Fruit fly (Drosophila melanogaster): ENCODE results near the gene emb.

Gene emb

DNA sequence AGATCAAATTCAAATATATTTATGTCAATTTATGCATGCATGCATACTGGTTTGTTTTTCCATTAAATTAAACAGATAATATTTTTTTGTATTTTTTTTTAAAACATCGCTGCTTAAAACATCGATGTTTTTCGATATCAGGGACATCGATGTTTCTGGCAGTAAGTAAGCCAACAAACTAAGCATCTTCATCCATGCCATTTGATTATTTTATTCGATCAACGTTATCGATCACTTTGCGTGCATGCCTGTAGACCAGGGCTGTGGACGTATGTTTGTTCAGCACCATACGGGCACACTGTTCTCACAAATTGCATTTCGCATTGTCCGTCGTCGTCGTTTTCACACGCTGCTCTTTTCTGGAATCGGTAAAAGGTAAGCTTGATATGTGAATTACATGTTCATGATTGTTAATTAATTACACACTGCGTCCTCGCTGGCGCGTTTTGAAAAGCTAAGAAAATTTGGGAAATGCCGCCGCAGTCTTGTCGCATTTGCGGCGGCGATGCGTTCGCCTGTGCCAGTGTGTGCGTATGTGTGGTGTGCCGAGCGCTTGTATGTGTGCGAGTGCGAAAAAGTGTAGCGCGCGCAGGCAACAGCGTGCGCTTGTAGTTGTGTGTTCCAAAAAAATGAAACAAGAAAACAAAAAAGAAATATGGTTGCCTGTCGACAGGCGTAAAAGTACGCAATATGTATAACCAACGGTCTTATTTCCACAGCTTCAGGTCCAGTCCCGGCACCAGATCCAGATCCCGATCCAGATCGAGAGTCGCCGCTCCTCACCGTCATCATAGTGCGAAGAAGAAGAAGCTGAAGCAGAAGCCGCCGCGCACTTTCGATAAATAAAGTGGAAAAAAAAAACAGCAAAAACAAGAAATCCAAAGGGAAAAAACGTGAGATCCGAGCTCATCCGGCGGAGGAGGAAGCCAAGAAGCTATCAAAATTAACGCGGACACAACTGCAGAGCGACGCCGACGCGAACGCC is at the start of gene emb (continued):
- peak; percentile 34 for TF ChIP-seq tin (GFP tag; optimal IDR thresholded peaks at IDR 0.05)
- peak; percentile 97 for TF ChIP-seq pzg (GFP tag; optimal IDR thresholded peaks at IDR 0.05)
- TF ChIP-seq Jarid2 (GFP tag; optimal IDR thresholded peaks at IDR 0.05) = no peak
- no peak for TF ChIP-seq CG1529 (GFP tag; optimal IDR thresholded peaks at IDR 0.05)
- peak; percentile 62 for TF ChIP-seq mam (GFP tag; optimal IDR thresholded peaks at IDR 0.05)
- TF ChIP-seq Dip3 (GFP tag; optimal IDR thresholded peaks at IDR 0.05) = no peak
- TF ChIP-seq sima (GFP tag; optimal IDR thresholded peaks at IDR 0.05) = no peak
- no peak for TF ChIP-seq sug (tag; optimal IDR thresholded peaks at IDR 0.05)
- no peak for TF ChIP-seq CG10321 (GFP tag; IDR thresholded peaks at IDR 0.05)
- TF ChIP-seq Lhr (GFP tag; optimal IDR thresholded peaks at IDR 0.05) = peak; percentile 93
- no peak for TF ChIP-seq CG7745 (tag; optimal IDR thresholded peaks at IDR 0.05)
- TF ChIP-seq grau (tag; optimal IDR thresholded peaks at IDR 0.05) = peak; percentile 49
- peak; percentile 55 for TF ChIP-seq slbo (GFP tag; IDR thresholded peaks at IDR 0.05)
- TF ChIP-seq Side (GFP tag; optimal IDR thresholded peaks at IDR 0.05) = no peak
- no peak for TF ChIP-seq sc (optimal IDR thresholded peaks at IDR 0.05)
- TF ChIP-seq sc (GFP tag; optimal IDR thresholded peaks at IDR 0.05) = no peak
- TF ChIP-seq tup (GFP tag; optimal IDR thresholded peaks at IDR 0.05) = no peak
- no peak for TF ChIP-seq sr (GFP tag; IDR thresholded peaks at IDR 0.05)
- TF ChIP-seq CG10366 (GFP tag; IDR thresholded peaks at IDR 0.05) = peak; percentile 31; the same call in 1 of the 2 replicates
- no peak for TF ChIP-seq CG6683 (GFP tag; optimal IDR thresholded peaks at IDR 0.05)
- TF ChIP-seq crol (GFP tag; IDR thresholded peaks at IDR 0.05) = no peak
- TF ChIP-seq bcd (GFP tag; optimal IDR thresholded peaks at IDR 0.05) = peak; percentile 68
- TF ChIP-seq CG12155 (GFP tag; optimal IDR thresholded peaks at IDR 0.05) = peak; percentile 28
- peak; percentile 42 for TF ChIP-seq CG13624 (GFP tag; optimal IDR thresholded peaks at IDR 0.05)
- 0 out of 2 replicates have a peak, but pooled peaks have one; percentile 24 for TF ChIP-seq Taf1 (GFP tag; IDR thresholded peaks at IDR 0.05)
- no peak for TF ChIP-seq Fer1 (GFP tag; optimal IDR thresholded peaks at IDR 0.05)
- peak; percentile 94 for TF ChIP-seq Scr (GFP tag; IDR thresholded peaks at IDR 0.05; ENCODE audit: partially characterized antibody)
- TF ChIP-seq CG30403 (GFP tag; optimal IDR thresholded peaks at IDR 0.05) = peak; percentile 47
- no peak for TF ChIP-seq CG11695 (GFP tag; IDR thresholded peaks at IDR 0.05)
- no peak for TF ChIP-seq ase (GFP tag; IDR thresholded peaks at IDR 0.05)
- peak; percentile 40 for TF ChIP-seq CG1233 (GFP tag; optimal IDR thresholded peaks at IDR 0.05)
- TF ChIP-seq salm (tag; optimal IDR thresholded peaks at IDR 0.05) = no peak
- no peak for TF ChIP-seq CG6254 (GFP tag; optimal IDR thresholded peaks at IDR 0.05)
- TF ChIP-seq Xbp1 (GFP tag; optimal IDR thresholded peaks at IDR 0.05) = peak; percentile 45
- TF ChIP-seq CG11504 (tag; optimal IDR thresholded peaks at IDR 0.05) = no peak
- TF ChIP-seq CG1832 (GFP tag; optimal IDR thresholded peaks at IDR 0.05) = no peak
- TF ChIP-seq CG6175 (GFP tag; IDR thresholded peaks at IDR 0.05) = no peak
- TF ChIP-seq CG7928 (GFP tag; optimal IDR thresholded peaks at IDR 0.05) = peak; percentile 93
- TF ChIP-seq CG9727 (GFP tag; optimal IDR thresholded peaks at IDR 0.05) = peak; percentile 66
- TF ChIP-seq CG34376 (GFP tag; optimal IDR thresholded peaks at IDR 0.05) = peak; percentile 24
- no peak for TF ChIP-seq hkb (optimal IDR thresholded peaks at IDR 0.05)
- no peak for TF ChIP-seq hkb (GFP tag; IDR thresholded peaks at IDR 0.05)
- TF ChIP-seq CG15269 (tag; optimal IDR thresholded peaks at IDR 0.05) = no peak
- peak; percentile 7 for TF ChIP-seq CG10654 (GFP tag; optimal IDR thresholded peaks at IDR 0.05)
- TF ChIP-seq MTF-1 (GFP tag; optimal IDR thresholded peaks at IDR 0.05; ENCODE audit: borderline replicate concordance) = no peak
- peak; percentile 99 for TF ChIP-seq cg (GFP tag; optimal IDR thresholded peaks at IDR 0.05)
- TF ChIP-seq CG12104 (GFP tag; optimal IDR thresholded peaks at IDR 0.05) = peak; percentile 52
- no peak for TF ChIP-seq CG12769 (tag; optimal IDR thresholded peaks at IDR 0.05)
- TF ChIP-seq maf-S (GFP tag; optimal IDR thresholded peaks at IDR 0.05) = peak; percentile 30
